Worm (Caenorhabditis elegans) whole organism, early embryonic: Measurements from ENCODE around the gene C54D10.5.

Source experiments
- F13C5.2 ChIP-seq: sonication (generic microtip); optimal IDR thresholded peaks from 2 replicates; lab custom pipeline; 2017; ENCODE audit warnings: mild to moderate bottlenecking, missing genetic modification characterization, inconsistent platforms, missing compliant biosample characterization
- ama-1 ChIP-seq: fragments of 150-350 bp; optimal IDR thresholded peaks from 2 replicates; lab custom pipeline; 2014
- ceh-13 ChIP-seq: fragments of 200-800 bp; sonication (Bioruptor generic); optimal IDR thresholded peaks from 2 replicates; lab custom pipeline; 2018; ENCODE audit warnings: mild to moderate bottlenecking, missing genetic modification characterization, missing compliant biosample characterization
- flt-1 ChIP-seq: fragments of 200-800 bp; sonication (Bioruptor generic); IDR thresholded peaks from 2 replicates; pipeline ENCODE4 v1.3.6; 2022; ENCODE audit warnings: missing genetic modification characterization, missing compliant biosample characterization
- hmbx-1 ChIP-seq: sonication (generic microtip); optimal IDR thresholded peaks from 2 replicates; lab custom pipeline; 2016; ENCODE audit warnings: mild to moderate bottlenecking, missing genetic modification characterization, missing compliant biosample characterization
- tbx-37 ChIP-seq: fragments of 200-800 bp; sonication (Bioruptor generic); conservative IDR thresholded peaks from 2 replicates; pipeline ENCODE4 v1.3.6; 2022; ENCODE audit warnings: missing genetic modification reagents, missing genetic modification characterization, missing compliant biosample characterization

DNA sequence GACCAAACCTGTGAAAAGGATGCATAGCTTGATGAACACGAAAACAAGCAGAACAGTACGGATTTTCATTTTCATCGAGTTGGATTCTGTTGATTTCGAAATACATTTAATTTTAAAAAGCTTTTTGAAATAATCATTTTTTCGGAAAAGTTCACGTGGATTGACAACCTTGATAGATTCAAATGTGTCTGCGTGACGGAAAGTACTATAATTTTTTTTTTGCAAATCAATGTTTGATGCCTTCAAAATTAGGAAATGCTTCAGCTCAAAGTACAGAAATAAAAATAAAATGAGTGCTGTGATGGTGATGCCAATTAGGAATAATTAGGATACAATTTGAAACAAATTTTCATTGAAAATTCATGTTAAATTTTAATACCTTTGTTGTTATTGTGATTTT lies 8.3 kb upstream of the C54D10.5 start, which contains the start of gene C54D10.4:
- TF ChIP-seq hmbx-1 (tag; lab: Kevin White, UChicago) (no peak), F13C5.2 (tag; lab: Kevin White, UChicago) (no peak), flt-1 (GFP tag; lab: Robert Waterston, UW) (no peak), tbx-37 (GFP tag; lab: Robert Waterston, UW) (no peak), ama-1 (lab: Kevin White, UChicago) (no peak), ceh-13 (GFP tag; lab: Kevin White, UChicago) (no peak)
